Worm (Caenorhabditis elegans): Measurements from ENCODE around the gene bud-13.

Gene bud-13

DNA sequence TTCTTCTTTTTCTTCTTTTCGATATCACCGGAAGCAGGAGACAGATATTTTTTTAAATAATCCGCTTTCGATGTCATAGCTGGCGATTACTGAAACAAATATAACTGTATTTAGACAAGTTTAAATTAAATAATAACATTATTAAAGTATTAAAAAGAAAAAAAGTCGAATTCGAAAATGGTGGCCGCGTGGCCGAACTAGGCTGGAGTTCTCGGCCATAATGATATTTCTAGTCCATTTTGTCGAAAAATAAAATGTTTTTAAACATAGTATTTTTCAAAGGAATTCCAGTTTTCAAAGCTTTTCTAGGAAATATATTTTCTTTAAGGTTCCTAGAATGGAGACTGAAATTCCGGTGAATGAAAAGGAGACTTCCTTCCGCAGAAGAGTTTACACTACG is at the start of gene bud-13, which contains the start of gene rpap-2:
Gene bud-13, minus strand, starts transcription at position 89 of the 400 bp plus-strand sequence.
Gene rpap-2, plus strand, starts transcription at position 329 of the 400 bp plus-strand sequence.
- TF ChIP-seq hlh-11 (tag; optimal IDR thresholded peaks at IDR 0.05): no peak
- no peak for TF ChIP-seq set-16 (GFP tag; IDR thresholded peaks at IDR 0.05)
- TF ChIP-seq ZK337.2 (GFP tag; IDR thresholded peaks at IDR 0.05): no peak
- no peak for TF ChIP-seq daf-16 (GFP tag; optimal IDR thresholded peaks at IDR 0.05)
- no peak for TF ChIP-seq daf-16 (tag; optimal IDR thresholded peaks at IDR 0.05)
- peak; percentile 91 for TF ChIP-seq mes-2 (tag; optimal IDR thresholded peaks at IDR 0.05; ENCODE audit: poor library complexity, severe bottlenecking)
- no peak for TF ChIP-seq nhr-25 (tag; optimal IDR thresholded peaks at IDR 0.05; ENCODE audit: borderline replicate concordance, insufficient read depth)
- TF ChIP-seq dmd-8 (GFP tag; IDR thresholded peaks at IDR 0.05): no peak
- TF ChIP-seq lin-13 (GFP tag; optimal IDR thresholded peaks at IDR 0.05): no peak
- TF ChIP-seq lin-1 (GFP tag; IDR thresholded peaks at IDR 0.05): no peak
- no peak for TF ChIP-seq mep-1 (tag; optimal IDR thresholded peaks at IDR 0.05)
- TF ChIP-seq rbr-2 (tag; optimal IDR thresholded peaks at IDR 0.05): no peak
- TF ChIP-seq dpl-1 (GFP tag; optimal IDR thresholded peaks at IDR 0.05): peak; percentile 29
- TF ChIP-seq hif-1 (tag; optimal IDR thresholded peaks at IDR 0.05): peak in 1 of 2 experiments; percentile 22
- no peak for TF ChIP-seq T20F7.1 (GFP tag; optimal IDR thresholded peaks at IDR 0.05)

DNA sequence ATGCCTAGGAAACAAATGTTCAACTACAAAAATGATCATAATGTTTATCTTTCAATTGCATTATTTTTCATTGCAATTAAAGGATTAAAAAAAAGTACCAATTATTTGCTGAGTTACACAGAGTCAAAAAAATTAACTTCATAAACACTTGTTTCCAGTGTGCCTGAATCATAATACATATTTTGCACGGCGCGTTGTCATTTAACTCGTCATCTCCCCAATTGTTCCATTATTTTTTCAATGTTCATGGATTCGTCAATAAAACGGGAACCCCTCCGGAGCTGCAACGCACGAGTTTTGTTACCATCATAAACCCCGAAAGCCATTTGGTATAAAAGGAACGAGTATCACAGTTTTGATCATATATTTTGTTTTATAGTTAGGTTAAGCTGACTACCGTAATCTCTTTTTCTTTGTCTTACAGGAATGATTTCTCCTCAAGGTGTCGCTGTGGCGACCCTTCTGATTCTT is 49.7 kb upstream of the bud-13 start, which contains the start of gene F59B2.12:
Gene F59B2.12, plus strand, starts transcription at position 421 of the 471 bp plus-strand sequence.
- TF ChIP-seq unc-62 (GFP tag; optimal IDR thresholded peaks at IDR 0.05 in 1 of 2): peak in 1 of 2 experiments; percentile 90
- TF ChIP-seq unc-62 (tag; optimal IDR thresholded peaks at IDR 0.05): no peak
- TF ChIP-seq spr-3 (GFP tag; optimal IDR thresholded peaks at IDR 0.05): no peak

DNA sequence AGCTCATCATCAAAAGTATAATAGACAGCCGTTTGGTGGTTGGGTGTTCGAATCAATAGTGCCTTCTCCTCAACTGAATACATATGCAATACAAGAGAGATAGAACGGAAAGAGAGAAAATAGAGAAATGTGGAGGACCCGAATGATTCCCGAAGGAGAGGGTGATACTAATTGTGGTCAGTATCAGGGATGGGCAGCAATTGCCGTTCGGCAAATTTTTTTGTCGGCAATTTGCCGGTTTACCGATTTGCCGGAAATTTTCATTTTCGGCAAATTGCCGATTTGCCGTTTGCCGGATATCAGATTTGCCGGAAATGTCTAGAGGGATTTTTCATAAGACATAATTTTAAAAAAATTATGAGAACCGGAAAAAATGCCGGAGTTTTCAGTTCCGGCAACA is 44.8 kb upstream of the bud-13 start, which contains the start of gene F59B2.9:
Gene F59B2.9, minus strand, starts transcription at position 101 of the 400 bp plus-strand sequence.
- TF ChIP-seq tra-1 (GFP tag; IDR thresholded peaks at IDR 0.05) (no peak), spr-3 (GFP tag; optimal IDR thresholded peaks at IDR 0.05) (no peak), zfp-3 (GFP tag; conservative IDR thresholded peaks at IDR 0.05) (no peak), daf-8 (GFP tag; IDR thresholded peaks at IDR 0.05) (no peak), snpc-1.2 (GFP tag; IDR thresholded peaks at IDR 0.05) (no peak), dmd-8 (GFP tag; IDR thresholded peaks at IDR 0.05) (no peak), Y75B8A.6 (GFP tag; IDR thresholded peaks at IDR 0.05) (no peak), mdt-29 (GFP tag; IDR thresholded peaks at IDR 0.05) (no peak), egl-27 (tag; optimal IDR thresholded peaks at IDR 0.05) (no peak), mdl-1 (tag; optimal IDR thresholded peaks at IDR 0.05) (no peak), ceh-20 (GFP tag; IDR thresholded peaks at IDR 0.05) (no peak), ZK337.2 (GFP tag; IDR thresholded peaks at IDR 0.05) (no peak), lir-3 (tag; optimal IDR thresholded peaks at IDR 0.05) (no peak), nhr-41 (GFP tag; IDR thresholded peaks at IDR 0.05) (no peak), ceh-32 (tag; optimal IDR thresholded peaks at IDR 0.05; ENCODE audit: poor library complexity) (no peak), nhr-6 (tag; optimal IDR thresholded peaks at IDR 0.05) (no peak), mxl-2 (GFP tag; conservative IDR thresholded peaks at IDR 0.05) (no peak), nhr-11 (tag; optimal IDR thresholded peaks at IDR 0.05) (no peak), ceh-28 (tag; optimal IDR thresholded peaks at IDR 0.05) (no peak)

DNA sequence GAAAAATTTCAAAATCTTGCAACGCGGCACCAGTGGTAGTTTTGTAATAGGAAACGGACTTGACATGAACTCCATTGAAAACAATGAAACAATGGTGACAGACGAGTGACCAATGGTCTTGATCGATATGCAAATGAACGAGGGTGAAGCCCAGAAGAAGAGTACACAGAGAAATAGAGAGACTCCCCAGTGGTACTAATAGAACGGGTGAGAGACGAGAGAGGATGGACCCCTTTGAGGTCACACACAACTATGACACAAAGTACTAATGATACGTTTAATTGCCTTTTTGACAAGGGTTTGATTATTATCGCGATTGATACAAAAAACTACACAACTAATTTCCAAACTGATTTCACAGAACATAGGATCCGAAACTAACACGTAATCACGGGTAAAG is 42.5 kb upstream of the bud-13 start, which contains the start of gene F59B2.8:
Gene F59B2.8, minus strand, starts transcription at position 151 of the 400 bp plus-strand sequence.
- TF ChIP-seq nhr-76 (tag; optimal IDR thresholded peaks at IDR 0.05) (no peak), daf-19 (GFP tag; conservative IDR thresholded peaks at IDR 0.05) (no peak), nhr-42 (GFP tag; IDR thresholded peaks at IDR 0.05) (no peak), mes-2 (tag; optimal IDR thresholded peaks at IDR 0.05; ENCODE audit: poor library complexity, severe bottlenecking) (peak; percentile 29), ceh-32 (tag; optimal IDR thresholded peaks at IDR 0.05; ENCODE audit: poor library complexity) (no peak), F26F4.8 (GFP tag; conservative IDR thresholded peaks at IDR 0.05) (no peak), ceh-82 (tag; optimal IDR thresholded peaks at IDR 0.05) (no peak), aha-1 (tag) (peak; percentile 6)

Measured in whole organism, L4 larva.